Worm (Caenorhabditis elegans) whole organism, dauer: ENCODE results near the gene scl-26.

ENCODE experiments used
- unc-62 ChIP-seq: sonication (generic microtip); optimal IDR thresholded peaks from 2 replicates; lab custom pipeline; 2017; ENCODE audit warnings: missing biosample characterization, missing genetic modification reagents, missing genetic modification characterization

The scl-26 gene

DNA sequence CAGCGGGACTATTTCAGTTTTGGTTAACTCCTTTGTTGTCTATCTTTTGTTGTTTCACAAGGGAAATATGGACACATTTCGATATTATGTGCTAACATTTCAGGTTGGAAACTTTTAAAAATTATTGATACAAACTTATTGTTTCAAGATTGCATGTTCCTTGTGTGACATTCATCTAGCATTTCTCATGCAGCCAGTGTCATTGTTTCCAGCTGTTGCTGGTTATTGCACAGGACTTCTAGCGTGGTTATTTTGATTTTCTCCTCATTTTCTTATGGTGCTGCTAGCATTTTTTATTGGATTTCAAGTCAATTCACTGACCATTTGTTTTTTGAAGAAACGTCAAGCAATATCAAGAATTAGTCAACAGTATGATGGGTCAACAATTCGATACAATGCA is 45.5 kb downstream of the scl-26 start:
- no peak for TF ChIP-seq unc-62 (GFP tag; lab: Kevin White, UChicago)

DNA sequence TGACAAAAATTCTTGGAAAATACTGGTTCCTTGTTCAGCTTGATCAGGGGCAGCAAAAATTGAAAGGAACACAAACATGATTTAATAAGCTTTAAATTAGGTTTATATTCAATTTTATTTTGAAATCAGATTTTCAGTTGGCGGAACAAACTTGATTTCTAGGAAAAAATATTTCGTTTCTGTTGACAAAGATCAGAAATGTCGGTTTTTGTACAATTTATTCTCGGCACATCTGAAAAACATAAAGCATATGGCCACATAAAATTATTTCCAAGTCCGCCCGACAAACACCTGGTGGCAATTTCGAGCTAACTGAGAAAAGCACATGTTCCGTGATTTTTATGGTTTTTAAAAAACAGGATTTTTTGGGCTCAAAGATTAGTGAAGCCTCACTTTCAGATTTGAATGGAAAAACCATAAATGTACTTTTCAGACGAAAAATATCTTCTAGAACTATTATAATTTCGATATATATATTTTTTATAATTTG is 47.4 kb downstream of the scl-26 start, which contains the start of gene ttr-10:
ttr-10 (minus strand) TSS at position 51 of the 490 bp plus-strand sequence.
- TF ChIP-seq unc-62 (GFP tag; lab: Kevin White, UChicago) = no peak

DNA sequence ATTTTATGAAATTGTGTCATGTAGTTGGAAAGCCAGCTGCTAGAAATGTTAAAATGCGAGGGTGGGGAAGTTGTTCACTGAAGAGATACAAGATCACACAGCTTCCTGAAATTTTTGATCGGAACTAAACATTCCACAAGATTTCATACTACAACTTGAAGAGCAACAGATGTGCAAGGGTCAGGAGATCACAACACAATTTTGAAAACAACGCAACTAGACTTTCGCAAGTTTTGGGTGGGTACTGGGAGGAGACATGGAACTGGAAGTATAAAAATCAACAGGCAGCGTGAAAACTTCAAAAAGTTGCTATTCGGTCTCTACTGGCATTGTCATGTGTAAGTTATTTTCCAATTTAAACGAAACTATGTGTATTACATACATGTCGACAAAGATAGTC is 49.5 kb downstream of the scl-26 start, which contains the start of gene F19F10.3:
F19F10.3 (plus strand) TSS at position 301 of the 400 bp plus-strand sequence.
- TF ChIP-seq unc-62 (GFP tag; lab: Kevin White, UChicago) = no peak
